Fruit fly (Drosophila melanogaster) whole organism, embryonic: ENCODE results near the gene Mbs.

Experiments used
- Ada2b ChIP-seq: fragments of 200-800 bp; sonication (Bioruptor generic); IDR thresholded peaks from 2 replicates; pipeline ENCODE4 v1.3.6; 2022; ENCODE audit warnings: missing biosample characterization, missing genetic modification characterization
- Atf-2 ChIP-seq: fragments of 200-800 bp; sonication (Bioruptor generic); optimal IDR thresholded peaks from 2 replicates; lab custom pipeline; 2016; ENCODE audit warnings: missing biosample characterization, missing genetic modification characterization
- C15 ChIP-seq: fragments of 200-800 bp; sonication (Bioruptor generic); IDR thresholded peaks from 3 replicates; pipeline ENCODE4 v1.3.6; 2022; ENCODE audit warnings: missing biosample characterization, missing genetic modification characterization
- CG11456 ChIP-seq: fragments of 200-800 bp; sonication (Bioruptor generic); IDR thresholded peaks from 3 replicates; pipeline ENCODE4 v1.3.6; 2022; ENCODE audit warnings: missing biosample characterization, missing genetic modification characterization
- CG12744 ChIP-seq: fragments of 200-800 bp; sonication (Bioruptor generic); optimal IDR thresholded peaks from 2 replicates; lab custom pipeline; 2016; ENCODE audit warnings: missing biosample characterization, missing genetic modification characterization
- CG13287 ChIP-seq: fragments of 200-800 bp; sonication (Bioruptor generic); IDR thresholded peaks from 2 replicates; pipeline ENCODE4 v1.3.6; 2022; ENCODE audit warnings: missing biosample characterization, missing genetic modification characterization; ENCODE audit not compliant: partially characterized antibody
- CG13296 ChIP-seq: fragments of 200-800 bp; sonication (Bioruptor generic); optimal IDR thresholded peaks from 3 replicates; lab custom pipeline; 2018; ENCODE audit warnings: missing biosample characterization, mild to moderate bottlenecking, missing genetic modification characterization
- CG16815 ChIP-seq: fragments of 200-800 bp; sonication (Bioruptor generic); optimal IDR thresholded peaks from 3 replicates; lab custom pipeline; 2017; ENCODE audit warnings: missing biosample characterization, mild to moderate bottlenecking, missing genetic modification characterization
- CG1832 ChIP-seq: fragments of 200-800 bp; sonication (Bioruptor generic); optimal IDR thresholded peaks from 2 replicates; lab custom pipeline; 2017; ENCODE audit warnings: missing biosample characterization, mild to moderate bottlenecking, missing genetic modification characterization, inconsistent platforms
- CG2889 ChIP-seq: fragments of 200-800 bp; sonication (Bioruptor generic); IDR thresholded peaks from 3 replicates; pipeline ENCODE4 v1.3.6; 2022; ENCODE audit warnings: missing biosample characterization, missing genetic modification characterization
- CG32767 ChIP-seq: fragments of 200-800 bp; sonication (Bioruptor generic); IDR thresholded peaks from 2 replicates; pipeline ENCODE4 v1.3.6; 2022; ENCODE audit warnings: missing biosample characterization, missing genetic modification characterization
- CG42726 ChIP-seq: fragments of 200-800 bp; sonication (Bioruptor generic); IDR thresholded peaks from 2 replicates; pipeline ENCODE4 v1.3.6; 2022; ENCODE audit warnings: missing biosample characterization, missing genetic modification characterization; ENCODE audit not compliant: partially characterized antibody
- CG4282 ChIP-seq: fragments of 200-800 bp; sonication (Bioruptor generic); optimal IDR thresholded peaks from 2 replicates; lab custom pipeline; 2016; ENCODE audit warnings: missing biosample characterization, missing genetic modification characterization
- CG4328 ChIP-seq: fragments of 200-800 bp; sonication (Bioruptor generic); optimal IDR thresholded peaks from 3 replicates; lab custom pipeline; 2017; ENCODE audit warnings: missing biosample characterization, missing genetic modification reagents, missing genetic modification characterization
- CG6791 ChIP-seq: fragments of 200-800 bp; sonication (Bioruptor generic); IDR thresholded peaks from 3 replicates; pipeline ENCODE4 v1.3.6; 2022; ENCODE audit warnings: missing biosample characterization, missing genetic modification characterization; ENCODE audit not compliant: partially characterized antibody
- CG9609 ChIP-seq: fragments of 200-800 bp; sonication (Bioruptor generic); optimal IDR thresholded peaks from 3 replicates; lab custom pipeline; 2016; ENCODE audit warnings: missing biosample characterization, missing genetic modification characterization
- CG9817 ChIP-seq: fragments of 200-800 bp; sonication (Bioruptor generic); optimal IDR thresholded peaks from 2 replicates; lab custom pipeline; 2018; ENCODE audit warnings: missing biosample characterization, mild to moderate bottlenecking, missing genetic modification characterization, moderate library complexity
- CG9876 ChIP-seq: fragments of 200-800 bp; sonication (Bioruptor generic); optimal IDR thresholded peaks from 2 replicates; lab custom pipeline; 2016; ENCODE audit warnings: missing biosample characterization, missing genetic modification characterization
- Dll ChIP-seq: fragments of 200-800 bp; sonication (Bioruptor generic); IDR thresholded peaks from 4 replicates; pipeline ENCODE4 v1.3.6; 2022; ENCODE audit warnings: missing biosample characterization, missing genetic modification characterization; ENCODE audit not compliant: partially characterized antibody
- Elba2 ChIP-seq: fragments of 200-800 bp; sonication (Bioruptor generic); optimal IDR thresholded peaks from 3 replicates; lab custom pipeline; 2016; ENCODE audit warnings: missing biosample characterization, missing genetic modification characterization
- Ets65A ChIP-seq: fragments of 200-800 bp; sonication (Bioruptor generic); peaks from one replicate; lab custom pipeline; 2016; ENCODE audit warnings: missing biosample characterization, missing genetic modification characterization
- GATAe ChIP-seq: fragments of 200-800 bp; sonication (Bioruptor generic); conservative IDR thresholded peaks from 2 replicates; pipeline ENCODE4 v1.3.6; 2022; ENCODE audit warnings: missing biosample characterization, missing genetic modification characterization
- HLH4C ChIP-seq: fragments of 200-800 bp; sonication (Bioruptor generic); IDR thresholded peaks from 3 replicates; pipeline ENCODE4 v1.3.6; 2022; ENCODE audit warnings: missing biosample characterization, missing genetic modification characterization; ENCODE audit not compliant: partially characterized antibody
- HLHmδ ChIP-seq: fragments of 200-800 bp; sonication (Bioruptor generic); optimal IDR thresholded peaks from 2 replicates; lab custom pipeline; 2018; ENCODE audit warnings: missing biosample characterization, mild to moderate bottlenecking, missing genetic modification characterization, moderate library complexity
- Hand ChIP-seq: fragments of 200-800 bp; sonication (Bioruptor generic); optimal IDR thresholded peaks from 2 replicates; lab custom pipeline; 2017; ENCODE audit warnings: mild to moderate bottlenecking, missing biosample characterization, missing genetic modification reagents, missing genetic modification characterization
- Med ChIP-seq: fragments of 200-800 bp; sonication (Bioruptor generic); peaks from one replicate; lab custom pipeline; 2016; ENCODE audit warnings: missing biosample characterization, missing genetic modification characterization, mild to moderate bottlenecking, inconsistent platforms, moderate library complexity
- NC2α ChIP-seq: fragments of 200-800 bp; sonication (Bioruptor generic); optimal IDR thresholded peaks from 2 replicates; lab custom pipeline; 2016; ENCODE audit warnings: missing biosample characterization, missing genetic modification characterization
- Oaz ChIP-seq: fragments of 200-800 bp; sonication (Bioruptor generic); IDR thresholded peaks from 2 replicates; pipeline ENCODE4 v1.3.6; 2022; ENCODE audit warnings: missing biosample characterization, missing genetic modification characterization
- PHDP ChIP-seq: fragments of 200-800 bp; sonication (Bioruptor generic); optimal IDR thresholded peaks from 3 replicates; lab custom pipeline; 2018; ENCODE audit warnings: missing biosample characterization, mild to moderate bottlenecking, missing genetic modification characterization, moderate library complexity
- Ssrp ChIP-seq: fragments of 200-800 bp; sonication (Bioruptor generic); optimal IDR thresholded peaks from 2 replicates; lab custom pipeline; 2018; ENCODE audit warnings: missing biosample characterization, mild to moderate bottlenecking, missing genetic modification characterization, moderate library complexity
- ac ChIP-seq: fragments of 200-800 bp; sonication (Bioruptor generic); optimal IDR thresholded peaks from 3 replicates; lab custom pipeline; 2017; ENCODE audit warnings: missing biosample characterization, mild to moderate bottlenecking, missing genetic modification characterization
- amos ChIP-seq: fragments of 200-800 bp; sonication (Bioruptor generic); IDR thresholded peaks from 2 replicates; pipeline ENCODE4 v1.3.6; 2022; ENCODE audit warnings: missing biosample characterization, missing genetic modification characterization; ENCODE audit not compliant: partially characterized antibody
- ato ChIP-seq: fragments of 200-800 bp; sonication (Bioruptor generic); IDR thresholded peaks from 2 replicates; pipeline ENCODE4 v1.3.6; 2022; ENCODE audit warnings: missing biosample characterization, missing genetic modification characterization; ENCODE audit not compliant: partially characterized antibody
- cad ChIP-seq: fragments of >200 bp; optimal IDR thresholded peaks from 2 replicates; lab custom pipeline; 2017; ENCODE audit warnings: missing biosample characterization, missing genetic modification characterization
- caup ChIP-seq: fragments of 200-800 bp; sonication (Bioruptor generic); optimal IDR thresholded peaks from 3 replicates; lab custom pipeline; 2017; ENCODE audit warnings: missing biosample characterization, mild to moderate bottlenecking, missing genetic modification characterization, moderate library complexity; ENCODE audit not compliant: severe bottlenecking
- cg ChIP-seq: fragments of 200-800 bp; sonication (Bioruptor generic); optimal IDR thresholded peaks from 3 replicates; lab custom pipeline; 2019; ENCODE audit warnings: missing biosample characterization, mild to moderate bottlenecking, missing genetic modification characterization, moderate library complexity
- chinmo ChIP-seq: fragments of 200-800 bp; sonication (Bioruptor generic); IDR thresholded peaks from 4 replicates; pipeline ENCODE4 v1.3.6; 2022; ENCODE audit warnings: missing biosample characterization, missing genetic modification characterization; ENCODE audit not compliant: partially characterized antibody
- chm ChIP-seq: fragments of 200-800 bp; sonication (Bioruptor generic); IDR thresholded peaks from 2 replicates; pipeline ENCODE4 v1.3.6; 2022; ENCODE audit warnings: missing biosample characterization, missing genetic modification characterization
- dysf ChIP-seq: fragments of 200-800 bp; sonication (Bioruptor generic); IDR thresholded peaks from 3 replicates; pipeline ENCODE4 v1.3.6; 2022; ENCODE audit warnings: missing biosample characterization, missing genetic modification characterization
- ewg ChIP-seq: fragments of 200-800 bp; sonication (Bioruptor generic); optimal IDR thresholded peaks from 3 replicates; lab custom pipeline; 2017; ENCODE audit warnings: mild to moderate bottlenecking, missing biosample characterization, missing genetic modification reagents, missing genetic modification characterization
- gce ChIP-seq: fragments of 200-800 bp; sonication (Bioruptor generic); IDR thresholded peaks from 3 replicates; pipeline ENCODE4 v1.3.6; 2022; ENCODE audit warnings: missing biosample characterization, missing genetic modification characterization
- grn ChIP-seq: fragments of 200-800 bp; sonication (Bioruptor generic); optimal IDR thresholded peaks from 3 replicates; lab custom pipeline; 2017; ENCODE audit warnings: missing biosample characterization, missing genetic modification characterization
- kni ChIP-seq: fragments of 200-800 bp; sonication (Bioruptor generic); optimal IDR thresholded peaks from 3 replicates; lab custom pipeline; 2017; ENCODE audit warnings: mild to moderate bottlenecking, missing biosample characterization, missing genetic modification reagents, missing genetic modification characterization
- org-1 ChIP-seq: fragments of 200-800 bp; sonication (Bioruptor generic); optimal IDR thresholded peaks from 2 replicates; lab custom pipeline; 2017; ENCODE audit warnings: missing biosample characterization, missing genetic modification characterization
- otp ChIP-seq: fragments of 200-800 bp; sonication (Bioruptor generic); IDR thresholded peaks from 3 replicates; pipeline ENCODE4, ENCODE4 v1.3.6; 2022; ENCODE audit warnings: missing biosample characterization, missing genetic modification characterization
- slbo ChIP-seq: fragments of 200-800 bp; sonication (Bioruptor generic); IDR thresholded peaks from 2 replicates; pipeline ENCODE4 v1.3.6; 2022; ENCODE audit warnings: missing biosample characterization, missing genetic modification characterization
- stc ChIP-seq: fragments of 200-800 bp; sonication (Bioruptor generic); IDR thresholded peaks from 2 replicates; pipeline ENCODE4 v1.3.6; 2022; ENCODE audit warnings: missing biosample characterization, missing genetic modification characterization
- vvl ChIP-seq: fragments of 200-800 bp; sonication (Bioruptor generic); IDR thresholded peaks from 2 replicates; pipeline ENCODE4 v1.3.6; 2022; ENCODE audit warnings: missing biosample characterization, missing genetic modification characterization
- zen ChIP-seq: fragments of 200-800 bp; sonication (Bioruptor generic); optimal IDR thresholded peaks from 3 replicates; lab custom pipeline; 2018; ENCODE audit warnings: missing biosample characterization, mild to moderate bottlenecking, missing genetic modification characterization, moderate library complexity

The Mbs gene

dm6 chr3L:16023020-16023648, 28.6 kb upstream of the Mbs start, which contains the start of gene Notum (continued):
- TF ChIP-seq C15 (GFP tag; lab: Robert Waterston, UW) (no peak), ac (GFP tag; lab: Kevin White, UChicago) (peak; percentile 3), Ets65A (GFP tag; lab: Kevin White, UChicago) (peak; percentile 92), CG4282 (GFP tag; lab: Kevin White, UChicago) (no peak), GATAe (GFP tag; lab: Robert Waterston, UW) (no peak), CG11456 (0 out of 3 replicates have a peak, but pooled peaks have one; percentile 30), CG2889 (GFP tag; lab: Robert Waterston, UW) (no peak), CG1832 (GFP tag; lab: Kevin White, UChicago) (peak; percentile 69), HLH4C (GFP tag; lab: Robert Waterston, UW) (no peak), Oaz (GFP tag; lab: Robert Waterston, UW) (no peak), Dll (GFP tag; lab: Robert Waterston, UW) (peak; percentile 51; the same call in 3 of the 4 replicates), cg (GFP tag; lab: Kevin White, UChicago) (peak; percentile 33), Elba2 (no peak), NC2α (GFP tag; lab: Kevin White, UChicago) (no peak), Ada2b (GFP tag; lab: Robert Waterston, UW) (no peak), amos (GFP tag; lab: Robert Waterston, UW) (peak; percentile 38; the same call in 1 of the 2 replicates), ewg (no peak), CG6791 (GFP tag; lab: Robert Waterston, UW) (peak; percentile 52; the same call in 1 of the 3 replicates), cad (GFP tag; lab: Kevin White, UChicago) (peak; percentile 45), otp (GFP tag; lab: Robert Waterston, UW) (peak; percentile 20; the same call in 1 of the 3 replicates), Atf-2 (no peak), CG32767 (GFP tag; lab: Robert Waterston, UW) (0 out of 2 replicates have a peak, but pooled peaks have one; percentile 18), CG9817 (tag; lab: Kevin White, UChicago) (no peak), CG9876 (GFP tag; lab: Kevin White, UChicago) (no peak), CG13287 (GFP tag; lab: Robert Waterston, UW) (peak; percentile 15; the same call in 1 of the 2 replicates), slbo (GFP tag; lab: Robert Waterston, UW) (no peak), vvl (GFP tag; lab: Robert Waterston, UW) (peak; percentile 44), CG42726 (0 out of 2 replicates have a peak, but pooled peaks have one; percentile 7), CG9609 (GFP tag; lab: Kevin White, UChicago) (no peak), ato (peak; percentile 28; the same call in 1 of the 2 replicates), HLHmδ (peak; percentile 47), dysf (GFP tag; lab: Robert Waterston, UW) (no peak), kni (peak; percentile 34), grn (GFP tag; lab: Kevin White, UChicago) (peak; percentile 27), PHDP (tag; lab: Kevin White, UChicago) (no peak), CG4328 (GFP tag; lab: Kevin White, UChicago) (no peak), org-1 (GFP tag; lab: Kevin White, UChicago) (no peak), CG12744 (GFP tag; lab: Kevin White, UChicago) (no peak), gce (GFP tag; lab: Robert Waterston, UW) (no peak), caup (peak; percentile 0), stc (GFP tag; lab: Robert Waterston, UW) (no peak), chinmo (GFP tag; lab: Robert Waterston, UW) (0 out of 4 replicates have a peak, but pooled peaks have one; percentile 70), CG16815 (GFP tag; lab: Kevin White, UChicago) (no peak), chm (GFP tag; lab: Robert Waterston, UW) (0 out of 2 replicates have a peak, but pooled peaks have one; percentile 37), Ssrp (no peak), Med (GFP tag; lab: Kevin White, UChicago) (peak; percentile 71), zen (tag; lab: Kevin White, UChicago) (peak; percentile 13), Hand (GFP tag; lab: Kevin White, UChicago) (no peak), CG13296 (no peak)
